Fruit fly (Drosophila melanogaster) whole organism, pupa: ENCODE measurements around the gene spn-A.

Source experiments
- CG12605 ChIP-seq: fragments of 200-800 bp; sonication (Bioruptor generic); IDR thresholded peaks from 2 replicates; pipeline ENCODE4 v1.3.6; 2022; ENCODE audit warnings: missing biosample characterization, missing genetic modification characterization
- CG9948 ChIP-seq: fragments of 200-800 bp; sonication (Bioruptor generic); optimal IDR thresholded peaks from 2 replicates; lab custom pipeline; 2018; ENCODE audit warnings: missing biosample characterization, mild to moderate bottlenecking, missing genetic modification characterization, moderate library complexity

DNA sequence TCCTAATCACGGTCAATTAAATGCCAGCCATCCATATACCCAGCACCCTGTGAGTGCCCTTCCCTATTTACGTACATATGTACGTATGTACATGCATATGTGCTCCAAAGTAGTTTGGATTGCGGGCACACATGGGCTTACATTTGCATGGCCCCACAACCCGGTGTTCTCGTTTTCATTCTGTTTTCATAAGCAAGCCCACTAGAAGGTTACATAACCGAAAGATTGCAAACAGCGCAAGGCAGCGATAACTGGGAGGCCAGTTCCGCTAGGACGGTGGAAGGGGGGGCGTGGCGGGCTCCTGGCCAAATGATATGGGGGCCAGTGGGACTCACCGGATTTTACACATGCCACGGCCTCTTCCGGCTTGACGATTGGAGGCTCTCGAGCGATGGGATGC is 41.4 kb downstream of the spn-A start:
- TF ChIP-seq CG12605 (GFP tag; lab: Robert Waterston, UW) (no peak), CG9948 (tag; lab: Kevin White, UChicago) (no peak)
